Fruit fly (Drosophila melanogaster) whole organism, embryonic: Measurements from ENCODE around the gene CG31974.

Experiments
- Aef1 ChIP-seq: fragments of 200-800 bp; sonication (Bioruptor generic); IDR thresholded peaks from 3 replicates; pipeline ENCODE4 v1.3.6; 2022; ENCODE audit warnings: missing biosample characterization, missing genetic modification characterization
- C15 ChIP-seq: fragments of 200-800 bp; sonication (Bioruptor generic); IDR thresholded peaks from 3 replicates; pipeline ENCODE4 v1.3.6; 2022; ENCODE audit warnings: missing biosample characterization, missing genetic modification characterization
- CG10321 ChIP-seq: fragments of 200-800 bp; sonication (Bioruptor generic); IDR thresholded peaks from 2 replicates; pipeline ENCODE4 v1.3.6; 2022; ENCODE audit warnings: missing biosample characterization, missing genetic modification characterization
- CG10543 ChIP-seq: fragments of 200-800 bp; sonication (Bioruptor generic); optimal IDR thresholded peaks from 3 replicates; lab custom pipeline; 2017; ENCODE audit warnings: missing biosample characterization, mild to moderate bottlenecking, missing genetic modification characterization, moderate library complexity
- CG11247 ChIP-seq: fragments of 200-800 bp; sonication (Bioruptor generic); IDR thresholded peaks from 2 replicates; pipeline ENCODE4 v1.3.6; 2022; ENCODE audit warnings: missing biosample characterization, missing genetic modification characterization
- CG11560 ChIP-seq: fragments of 200-800 bp; sonication (Bioruptor generic); IDR thresholded peaks from 3 replicates; pipeline ENCODE4 v1.3.6; 2022; ENCODE audit warnings: missing biosample characterization, missing genetic modification characterization
- CG11695 ChIP-seq: fragments of 200-800 bp; sonication (Bioruptor generic); IDR thresholded peaks from 3 replicates; pipeline ENCODE4 v1.3.6; 2022; ENCODE audit warnings: missing biosample characterization, missing genetic modification characterization
- CG12071 ChIP-seq: fragments of 200-800 bp; sonication (Bioruptor generic); optimal IDR thresholded peaks from 3 replicates; lab custom pipeline; 2018; ENCODE audit warnings: missing biosample characterization, mild to moderate bottlenecking, missing genetic modification characterization
- CG1233 ChIP-seq: fragments of 200-800 bp; sonication (Bioruptor generic); optimal IDR thresholded peaks from 4 replicates; lab custom pipeline; 2018; ENCODE audit warnings: missing biosample characterization, mild to moderate bottlenecking, missing genetic modification characterization
- CG12769 ChIP-seq: fragments of 200-800 bp; sonication (Bioruptor generic); optimal IDR thresholded peaks from 2 replicates; lab custom pipeline; 2019; ENCODE audit warnings: missing biosample characterization, mild to moderate bottlenecking, missing genetic modification characterization, moderate library complexity
- CG13624 ChIP-seq: fragments of 200-800 bp; sonication (Bioruptor generic); optimal IDR thresholded peaks from 2 replicates; lab custom pipeline; 2016; ENCODE audit warnings: missing biosample characterization, missing genetic modification characterization
- CG1602 ChIP-seq: fragments of 200-800 bp; sonication (Bioruptor generic); optimal IDR thresholded peaks from 3 replicates; lab custom pipeline; 2016; ENCODE audit warnings: missing biosample characterization, missing genetic modification characterization
- CG16779 ChIP-seq: fragments of 200-800 bp; sonication (Bioruptor generic); IDR thresholded peaks from 2 replicates; pipeline ENCODE4 v1.3.6; 2022; ENCODE audit warnings: missing biosample characterization, missing genetic modification characterization
- CG17186 ChIP-seq: fragments of 200-800 bp; sonication (Bioruptor generic); optimal IDR thresholded peaks from 3 replicates; lab custom pipeline; 2017; ENCODE audit warnings: missing biosample characterization, missing genetic modification reagents, missing genetic modification characterization
- CG1792 ChIP-seq: fragments of 200-800 bp; sonication (Bioruptor generic); optimal IDR thresholded peaks from 2 replicates; lab custom pipeline; 2016; ENCODE audit warnings: missing biosample characterization, missing genetic modification characterization
- CG18764 ChIP-seq: fragments of 200-800 bp; sonication (Bioruptor generic); optimal IDR thresholded peaks from 3 replicates; lab custom pipeline; 2016; ENCODE audit warnings: missing biosample characterization, missing genetic modification characterization
- CG2712 ChIP-seq: fragments of 200-800 bp; optimal IDR thresholded peaks from 3 replicates; lab custom pipeline; 2019; ENCODE audit warnings: missing biosample characterization, mild to moderate bottlenecking, missing genetic modification characterization, moderate library complexity
- CG32772 ChIP-seq: fragments of 200-800 bp; sonication (Bioruptor generic); IDR thresholded peaks from 2 replicates; pipeline ENCODE4 v1.3.6; 2022; ENCODE audit warnings: missing biosample characterization, missing genetic modification characterization
- CG43689 ChIP-seq: fragments of 200-800 bp; sonication (Bioruptor generic); IDR thresholded peaks from 2 replicates; pipeline ENCODE4 v1.3.6; 2022; ENCODE audit warnings: missing biosample characterization, missing genetic modification characterization
- CG5953 ChIP-seq: fragments of 200-800 bp; sonication (Bioruptor generic); IDR thresholded peaks from 2 replicates; pipeline ENCODE4 v1.3.6; 2022; ENCODE audit warnings: missing biosample characterization, missing genetic modification characterization
- CG6765 ChIP-seq: fragments of 200-800 bp; sonication (Bioruptor generic); optimal IDR thresholded peaks from 3 replicates; lab custom pipeline; 2017; ENCODE audit warnings: missing biosample characterization, mild to moderate bottlenecking, missing genetic modification characterization
- CG7372 ChIP-seq: fragments of 200-800 bp; sonication (Bioruptor generic); IDR thresholded peaks from 2 replicates; pipeline ENCODE4 v1.3.6; 2022; ENCODE audit warnings: missing biosample characterization, missing genetic modification characterization
- CG9609 ChIP-seq: fragments of 200-800 bp; sonication (Bioruptor generic); optimal IDR thresholded peaks from 3 replicates; lab custom pipeline; 2016; ENCODE audit warnings: missing biosample characterization, missing genetic modification characterization
- Camta ChIP-seq: fragments of 200-800 bp; sonication (Bioruptor generic); optimal IDR thresholded peaks from 2 replicates; lab custom pipeline; 2016; ENCODE audit warnings: missing biosample characterization, missing genetic modification characterization
- Dad ChIP-seq: fragments of 200-800 bp; sonication (Bioruptor generic); optimal IDR thresholded peaks from 3 replicates; lab custom pipeline; 2016; ENCODE audit warnings: missing biosample characterization, missing genetic modification characterization
- Dfd ChIP-seq, 2 experiments: fragments of >200 bp; optimal IDR thresholded peaks; 2 replicates each; lab custom pipeline; 2017; ENCODE audit warnings: missing biosample characterization in 2 of 2, missing genetic modification characterization in 2 of 2
- Hand ChIP-seq: fragments of 200-800 bp; sonication (Bioruptor generic); optimal IDR thresholded peaks from 2 replicates; lab custom pipeline; 2017; ENCODE audit warnings: mild to moderate bottlenecking, missing biosample characterization, missing genetic modification reagents, missing genetic modification characterization
- Hey ChIP-seq: fragments of 200-800 bp; sonication (Bioruptor generic); optimal IDR thresholded peaks from 3 replicates; lab custom pipeline; 2018; ENCODE audit warnings: missing biosample characterization, mild to moderate bottlenecking, missing genetic modification characterization
- Hmr ChIP-seq: fragments of 200-800 bp; sonication (Bioruptor generic); optimal IDR thresholded peaks from 3 replicates; lab custom pipeline; 2017; ENCODE audit warnings: mild to moderate bottlenecking, missing biosample characterization, missing genetic modification reagents, missing genetic modification characterization
- Hr78 ChIP-seq, 2 experiments: fragments of 200-800 bp in 1 of 2; fragments of >200 bp in 1 of 2; sonication (Bioruptor generic) in 1 of 2; optimal IDR thresholded peaks; 2 replicates each; lab custom pipeline; 2017 to 2019; ENCODE audit warnings: missing biosample characterization in 2 of 2, missing genetic modification characterization in 2 of 2, mild to moderate bottlenecking in 1 of 2, moderate library complexity in 1 of 2
- Oaz ChIP-seq: fragments of 200-800 bp; sonication (Bioruptor generic); IDR thresholded peaks from 2 replicates; pipeline ENCODE4 v1.3.6; 2022; ENCODE audit warnings: missing biosample characterization, missing genetic modification characterization
- Oli ChIP-seq: fragments of 200-800 bp; sonication (Bioruptor generic); optimal IDR thresholded peaks from 2 replicates; lab custom pipeline; 2018; ENCODE audit warnings: missing biosample characterization, mild to moderate bottlenecking, missing genetic modification characterization, moderate library complexity
- Rfx ChIP-seq: fragments of 200-800 bp; sonication (Bioruptor generic); IDR thresholded peaks from 2 replicates; pipeline ENCODE4 v1.3.6; 2022; ENCODE audit warnings: missing biosample characterization, missing genetic modification characterization
- ase ChIP-seq: fragments of 200-800 bp; sonication (Bioruptor generic); IDR thresholded peaks from 3 replicates; pipeline ENCODE4 v1.3.6; 2022; ENCODE audit warnings: missing biosample characterization, missing genetic modification characterization
- ash1 ChIP-seq: fragments of 200-800 bp; sonication (Bioruptor generic); optimal IDR thresholded peaks from 2 replicates; lab custom pipeline; 2018; ENCODE audit warnings: missing biosample characterization, mild to moderate bottlenecking, missing genetic modification characterization
- bigmax ChIP-seq: fragments of 200-800 bp; sonication (Bioruptor generic); optimal IDR thresholded peaks from 2 replicates; lab custom pipeline; 2018; ENCODE audit warnings: missing biosample characterization, mild to moderate bottlenecking, missing genetic modification characterization
- bowl ChIP-seq: fragments of 200-800 bp; sonication (Bioruptor generic); IDR thresholded peaks from 2 replicates; pipeline ENCODE4 v1.3.6; 2022; ENCODE audit warnings: missing biosample characterization, missing genetic modification characterization
- chn ChIP-seq: fragments of 200-800 bp; sonication (Bioruptor generic); optimal IDR thresholded peaks from 2 replicates; lab custom pipeline; 2016; ENCODE audit warnings: missing biosample characterization, missing genetic modification characterization
- croc ChIP-seq: fragments of 200-800 bp; sonication (Bioruptor generic); conservative IDR thresholded peaks from 3 replicates; pipeline ENCODE4 v1.3.6; 2022; ENCODE audit warnings: missing biosample characterization, missing genetic modification characterization
- gem ChIP-seq: fragments of 200-800 bp; sonication (Bioruptor generic); optimal IDR thresholded peaks from 2 replicates; lab custom pipeline; 2019; ENCODE audit warnings: missing biosample characterization, mild to moderate bottlenecking, missing genetic modification characterization, moderate library complexity
- insv ChIP-seq, 2 experiments: fragments of 200-800 bp; sonication (Bioruptor generic); optimal IDR thresholded peaks; 3 replicates each; lab custom pipeline; 2016 to 2018; ENCODE audit warnings: missing biosample characterization in 2 of 2, missing genetic modification characterization in 2 of 2
- luna ChIP-seq: fragments of 200-800 bp; sonication (Bioruptor generic); optimal IDR thresholded peaks from 2 replicates; lab custom pipeline; 2016; ENCODE audit warnings: missing biosample characterization, missing genetic modification characterization
- nerfin-1 ChIP-seq: fragments of 200-800 bp; sonication (Bioruptor generic); optimal IDR thresholded peaks from 3 replicates; lab custom pipeline; 2019; ENCODE audit warnings: missing biosample characterization, mild to moderate bottlenecking, missing genetic modification characterization, moderate library complexity
- pho ChIP-seq: fragments of 200-800 bp; sonication (Bioruptor generic); optimal IDR thresholded peaks from 2 replicates; lab custom pipeline; 2016; ENCODE audit warnings: missing biosample characterization, missing genetic modification characterization
- phol ChIP-seq: fragments of 200-800 bp; sonication (Bioruptor generic); optimal IDR thresholded peaks from 3 replicates; lab custom pipeline; 2018; ENCODE audit warnings: missing biosample characterization, mild to moderate bottlenecking, missing genetic modification characterization, moderate library complexity
- pros ChIP-seq: fragments of 200-800 bp; sonication (Bioruptor generic); optimal IDR thresholded peaks from 3 replicates; lab custom pipeline; 2019; ENCODE audit warnings: missing biosample characterization, mild to moderate bottlenecking, missing genetic modification characterization, moderate library complexity
- schlank ChIP-seq: fragments of 200-800 bp; sonication (Bioruptor generic); optimal IDR thresholded peaks from 2 replicates; lab custom pipeline; 2018; ENCODE audit warnings: missing biosample characterization, mild to moderate bottlenecking, missing genetic modification characterization
- sens ChIP-seq: fragments of 200-800 bp; sonication (Bioruptor generic); peaks from one replicate; lab custom pipeline; 2016; ENCODE audit warnings: missing biosample characterization, missing genetic modification characterization
- slbo ChIP-seq: fragments of 200-800 bp; sonication (Bioruptor generic); IDR thresholded peaks from 2 replicates; pipeline ENCODE4 v1.3.6; 2022; ENCODE audit warnings: missing biosample characterization, missing genetic modification characterization
- sna ChIP-seq: fragments of 200-800 bp; sonication (Bioruptor generic); IDR thresholded peaks from 2 replicates; pipeline ENCODE4 v1.3.6; 2022; ENCODE audit warnings: missing biosample characterization, missing genetic modification characterization; ENCODE audit not compliant: partially characterized antibody
- sr ChIP-seq: fragments of 200-800 bp; sonication (Bioruptor generic); IDR thresholded peaks from 3 replicates; pipeline ENCODE4 v1.3.6; 2022; ENCODE audit warnings: missing biosample characterization, missing genetic modification characterization

The CG31974 gene

DNA sequence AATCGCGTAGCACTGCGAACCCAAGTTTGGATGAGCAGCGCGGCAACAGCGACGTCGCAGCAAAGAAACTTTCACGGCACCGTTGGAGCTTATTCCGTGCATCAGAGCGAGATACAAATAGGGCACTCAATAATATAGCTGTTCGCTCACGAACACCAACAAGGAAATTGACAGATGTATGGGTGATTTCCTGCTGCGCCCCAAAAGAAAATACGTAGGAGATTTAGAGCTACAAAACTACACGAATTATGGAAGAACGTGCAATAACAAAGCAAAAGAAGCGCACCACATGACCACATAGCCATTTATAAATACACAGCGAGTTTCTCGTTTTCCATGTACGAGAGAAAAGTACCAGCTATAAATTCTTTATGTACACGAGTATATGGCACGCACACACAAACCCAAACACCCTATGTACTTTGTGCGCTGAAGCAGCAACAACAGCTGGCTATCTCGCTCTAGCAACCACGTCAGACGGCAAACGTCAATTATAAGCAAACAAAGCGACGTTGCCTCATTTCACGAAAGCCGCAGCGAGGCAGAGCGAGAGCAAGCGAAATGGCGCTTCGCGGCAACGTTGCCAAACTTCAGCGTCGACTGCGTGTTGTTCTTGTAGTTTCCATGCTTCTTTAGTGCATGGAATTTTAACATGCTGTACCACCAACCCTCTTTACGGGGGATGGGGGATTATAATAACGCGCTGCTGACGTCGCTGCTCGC is 18.7 kb upstream of the CG31974 start (continued):
- TF ChIP-seq sens (GFP tag; lab: Kevin White, UChicago) (peak; percentile 84), slbo (GFP tag; lab: Robert Waterston, UW) (no peak), phol (tag; lab: Kevin White, UChicago) (no peak), ash1 (peak; percentile 26), gem (tag; lab: Kevin White, UChicago) (no peak), CG7372 (GFP tag; lab: Robert Waterston, UW) (no peak), bowl (GFP tag; lab: Robert Waterston, UW) (no peak), Hey (tag; lab: Kevin White, UChicago) (peak; percentile 63), CG13624 (peak; percentile 77), CG10321 (GFP tag; lab: Robert Waterston, UW) (no peak), pho (GFP tag; lab: Kevin White, UChicago) (peak; percentile 17), sna (GFP tag; lab: Robert Waterston, UW) (no peak), bigmax (GFP tag; lab: Kevin White, UChicago) (no peak), CG43689 (GFP tag; lab: Robert Waterston, UW) (no peak), CG16779 (GFP tag; lab: Robert Waterston, UW) (no peak), Oli (no peak), Hr78 (GFP tag; optimal IDR thresholded peaks at IDR 0.05; lab: Kevin White, UChicago) (no peak), CG9609 (GFP tag; lab: Kevin White, UChicago) (no peak), sr (GFP tag; lab: Robert Waterston, UW) (no peak), CG18764 (GFP tag; lab: Kevin White, UChicago) (no peak), CG10543 (GFP tag; lab: Kevin White, UChicago) (peak; percentile 94), CG12071 (peak; percentile 32), CG1602 (no peak), CG17186 (GFP tag; lab: Kevin White, UChicago) (no peak), CG32772 (GFP tag; lab: Robert Waterston, UW) (no peak), C15 (GFP tag; lab: Robert Waterston, UW) (no peak), Aef1 (no peak), Rfx (GFP tag; lab: Robert Waterston, UW) (no peak), Hand (GFP tag; lab: Kevin White, UChicago) (no peak), ase (GFP tag; lab: Robert Waterston, UW) (no peak), pros (GFP tag; lab: Kevin White, UChicago) (peak; percentile 96), Camta (GFP tag; lab: Kevin White, UChicago) (no peak), Dfd (GFP tag; optimal IDR thresholded peaks at IDR 0.05; lab: Kevin White, UChicago) (no peak), Hmr (GFP tag; lab: Kevin White, UChicago) (peak; percentile 50), CG1792 (GFP tag; lab: Kevin White, UChicago) (no peak), CG1233 (GFP tag; lab: Kevin White, UChicago) (peak; percentile 16), croc (GFP tag; lab: Robert Waterston, UW) (no peak), CG6765 (GFP tag; lab: Kevin White, UChicago) (peak; percentile 63), Dad (GFP tag; lab: Kevin White, UChicago) (no peak), CG11247 (GFP tag; lab: Robert Waterston, UW) (no peak), CG11695 (GFP tag; lab: Robert Waterston, UW) (no peak), CG2712 (tag; lab: Kevin White, UChicago) (peak; percentile 16), schlank (tag; lab: Kevin White, UChicago) (peak; percentile 3), CG11560 (tag; lab: Robert Waterston, UW) (no peak), insv (GFP tag; optimal IDR thresholded peaks at IDR 0.05; lab: Kevin White, UChicago) (peak in 1 of 2 experiments; percentile 47), Oaz (no peak), luna (GFP tag; lab: Kevin White, UChicago) (no peak), chn (GFP tag; lab: Kevin White, UChicago) (no peak), CG12769 (tag; lab: Kevin White, UChicago) (peak; percentile 82), CG5953 (GFP tag; lab: Robert Waterston, UW) (no peak), nerfin-1 (peak; percentile 49)
